Worm (Caenorhabditis elegans): Measurements from ENCODE around the gene F26F4.6.

Gene F26F4.6

DNA sequence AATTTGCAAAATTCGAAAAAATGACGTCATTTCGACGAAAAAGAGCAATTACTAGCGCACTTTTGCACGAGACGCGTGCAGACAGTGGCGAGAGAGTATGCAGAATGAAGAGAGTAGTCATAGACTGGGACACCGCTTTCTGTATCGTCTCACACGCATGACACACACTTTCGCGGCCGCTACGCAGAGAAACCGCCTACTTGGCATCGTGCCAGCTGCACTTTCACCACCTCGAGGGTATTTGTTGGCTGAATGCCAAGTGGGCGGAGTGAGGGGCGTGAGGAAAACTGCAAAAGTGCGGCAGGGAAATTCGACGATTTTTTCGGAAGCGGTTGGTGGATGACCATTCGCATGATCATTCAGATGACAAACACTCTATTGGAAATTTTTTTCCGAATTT is 6.3 kb upstream of the F26F4.6 start (continued):
- peak; percentile 89 for TF ChIP-seq Y67H2A.10 (GFP tag; conservative IDR thresholded peaks at IDR 0.05)
- peak; percentile 87 for TF ChIP-seq C17E4.6 (GFP tag; IDR thresholded peaks at IDR 0.05)
- TF ChIP-seq rpc-1 (optimal IDR thresholded peaks at IDR 0.05) = no peak
- TF ChIP-seq rpc-1 (tag; optimal IDR thresholded peaks at IDR 0.05) = no peak
- peak; percentile 58 for TF ChIP-seq mxl-1 (tag; optimal IDR thresholded peaks at IDR 0.05)
- no peak for TF ChIP-seq T26A5.8 (tag; optimal IDR thresholded peaks at IDR 0.05)
- TF ChIP-seq ztf-25 (GFP tag; IDR thresholded peaks at IDR 0.05) = 0 out of 2 replicates have a peak, but pooled peaks have one; percentile 70
- no peak for TF ChIP-seq ceh-40 (GFP tag; IDR thresholded peaks at IDR 0.05)
- TF ChIP-seq hsf-1 (GFP tag; IDR thresholded peaks at IDR 0.05) = peak; percentile 75
- peak; percentile 96 for TF ChIP-seq Y53G8AR.9 (GFP tag; conservative IDR thresholded peaks at IDR 0.05)
- peak; percentile 99 for TF ChIP-seq nhr-80 (tag; optimal IDR thresholded peaks at IDR 0.05)
- peak; percentile 98 for TF ChIP-seq ekl-4 (GFP tag; IDR thresholded peaks at IDR 0.05)
- TF ChIP-seq akir-1 (GFP tag; optimal IDR thresholded peaks at IDR 0.05) = peak; percentile 86
- peak; percentile 71 for TF ChIP-seq B0019.2 (GFP tag; conservative IDR thresholded peaks at IDR 0.05)
- TF ChIP-seq ets-4 (GFP tag; optimal IDR thresholded peaks at IDR 0.05) = peak; percentile 99
- TF ChIP-seq K12H6.12 (tag; optimal IDR thresholded peaks at IDR 0.05) = peak; percentile 100
- peak; percentile 86; the same call in 1 of the 2 replicates for TF ChIP-seq lag-1 (GFP tag; IDR thresholded peaks at IDR 0.05)
- TF ChIP-seq attf-6 (GFP tag; IDR thresholded peaks at IDR 0.05) = 0 out of 2 replicates have a peak, but pooled peaks have one; percentile 62
- peak; percentile 97 for TF ChIP-seq repo-1 (tag; optimal IDR thresholded peaks at IDR 0.05)
- TF ChIP-seq ZK185.1 (tag; optimal IDR thresholded peaks at IDR 0.05; ENCODE audit: poor library complexity, severe bottlenecking) = peak; percentile 96
- TF ChIP-seq Y79H2A.3 (GFP tag; conservative IDR thresholded peaks at IDR 0.05) = peak; percentile 76
- peak; percentile 69 for TF ChIP-seq snpc-4 (GFP tag; optimal IDR thresholded peaks at IDR 0.05)
- TF ChIP-seq snpc-4 (tag; optimal IDR thresholded peaks at IDR 0.05) = peak; percentile 77 to 91 (median 82)
- TF ChIP-seq F57C9.4 (tag; optimal IDR thresholded peaks at IDR 0.05) = peak; percentile 58
- no peak for TF ChIP-seq F55B11.4 (tag; optimal IDR thresholded peaks at IDR 0.05; ENCODE audit: borderline replicate concordance, insufficient read depth)
- TF ChIP-seq egrh-3 (GFP tag; IDR thresholded peaks at IDR 0.05) = peak; percentile 70
- TF ChIP-seq lin-35 (GFP tag; optimal IDR thresholded peaks at IDR 0.05) = peak in 2 of 3 experiments; percentile 68 to 96
- peak; percentile 99 for TF ChIP-seq ztf-26 (tag; optimal IDR thresholded peaks at IDR 0.05)
- peak; percentile 95 for TF ChIP-seq madf-3 (GFP tag; IDR thresholded peaks at IDR 0.05)
- peak; percentile 97 for TF ChIP-seq pbrm-1 (GFP tag; IDR thresholded peaks at IDR 0.05)
- TF ChIP-seq efl-1 (GFP tag; optimal IDR thresholded peaks at IDR 0.05) = peak; percentile 66
- peak; percentile 93 for TF ChIP-seq F22D6.2 (tag; optimal IDR thresholded peaks at IDR 0.05)
- TF ChIP-seq attf-3 (GFP tag; conservative IDR thresholded peaks at IDR 0.05) = peak; percentile 76
- peak; percentile 100 for TF ChIP-seq B0336.3 (GFP tag; IDR thresholded peaks at IDR 0.05)
- TF ChIP-seq F52B5.7 (tag; optimal IDR thresholded peaks at IDR 0.05) = peak; percentile 95
- peak; percentile 87 for TF ChIP-seq cebp-1 (GFP tag; IDR thresholded peaks at IDR 0.05)
- peak; percentile 98 for TF ChIP-seq cebp-1 (tag; optimal IDR thresholded peaks at IDR 0.05)
- TF ChIP-seq ztf-6 (GFP tag; IDR thresholded peaks at IDR 0.05) = peak; percentile 96
- TF ChIP-seq F57A8.1 (GFP tag; optimal IDR thresholded peaks at IDR 0.05) = peak; percentile 22
- TF ChIP-seq madf-6 (GFP tag; IDR thresholded peaks at IDR 0.05) = peak; percentile 78
- peak; percentile 41 for TF ChIP-seq D2030.7 (GFP tag; IDR thresholded peaks at IDR 0.05)
- peak; percentile 98 for TF ChIP-seq K11D2.4 (GFP tag; IDR thresholded peaks at IDR 0.05)
- peak; percentile 58 for TF ChIP-seq sptf-2 (GFP tag; optimal IDR thresholded peaks at IDR 0.05)
- TF ChIP-seq fkh-3 (tag; optimal IDR thresholded peaks at IDR 0.05) = no peak
- peak; percentile 64 for TF ChIP-seq zim-3 (tag; optimal IDR thresholded peaks at IDR 0.05)
- peak; percentile 96 for TF ChIP-seq Y95B8A.8 (GFP tag; IDR thresholded peaks at IDR 0.05)
- no peak for TF ChIP-seq Y53F4B.3 (GFP tag; IDR thresholded peaks at IDR 0.05)
- peak; percentile 9 for TF ChIP-seq unc-130 (GFP tag; optimal IDR thresholded peaks at IDR 0.05)
- TF ChIP-seq tbx-9 (tag; optimal IDR thresholded peaks at IDR 0.05; ENCODE audit: borderline replicate concordance) = no peak
- TF ChIP-seq sea-2 (GFP tag; IDR thresholded peaks at IDR 0.05) = peak; percentile 97
